Worm (Caenorhabditis elegans) whole organism, mixed stage, embryonic: ENCODE results near the gene F35G12.5.
A peak's percentile ranks its signal among the peaks of the same experiment; 100 is the strongest.

ENCODE experiments used
- M03D4.4 ChIP-seq: sonication (generic microtip); optimal IDR thresholded peaks from 2 replicates; lab custom pipeline; 2017; ENCODE audit warnings: mild to moderate bottlenecking, missing genetic modification characterization, missing compliant biosample characterization
- blmp-1 ChIP-seq: fragments of 150-350 bp; optimal IDR thresholded peaks from 2 replicates; lab custom pipeline; 2014; ENCODE audit warnings: missing biosample characterization, missing genetic modification characterization
- ceh-39 ChIP-seq: fragments of 150-350 bp; optimal IDR thresholded peaks from 2 replicates; lab custom pipeline; 2014; ENCODE audit warnings: missing biosample characterization, missing genetic modification characterization
- ceh-43 ChIP-seq: fragments of 200-800 bp; sonication (Bioruptor generic); optimal IDR thresholded peaks from 2 replicates; lab custom pipeline; 2018; ENCODE audit warnings: mild to moderate bottlenecking, missing genetic modification characterization, moderate library complexity, missing compliant biosample characterization
- ceh-83 ChIP-seq: fragments of 200-800 bp; sonication (Bioruptor generic); optimal IDR thresholded peaks from 2 replicates; lab custom pipeline; 2018; ENCODE audit warnings: mild to moderate bottlenecking, missing genetic modification characterization, missing compliant biosample characterization
- ces-1 ChIP-seq: fragments of 150-350 bp; optimal IDR thresholded peaks from 2 replicates; lab custom pipeline; 2014; ENCODE audit warnings: missing biosample characterization, missing genetic modification reagents, missing genetic modification characterization
- cnd-1 ChIP-seq: fragments of 200-800 bp; sonication (Bioruptor generic); optimal IDR thresholded peaks from 2 replicates; lab custom pipeline; 2018; ENCODE audit warnings: mild to moderate bottlenecking, missing genetic modification characterization, missing compliant biosample characterization
- drap-1 ChIP-seq: fragments of 200-800 bp; sonication (Bioruptor generic); optimal IDR thresholded peaks from 3 replicates; lab custom pipeline; 2018; ENCODE audit warnings: mild to moderate bottlenecking, missing genetic modification characterization, missing compliant biosample characterization
- elt-1 ChIP-seq: sonication (generic microtip); optimal IDR thresholded peaks from 2 replicates; lab custom pipeline; 2017; ENCODE audit warnings: missing genetic modification characterization, mild to moderate bottlenecking, missing compliant biosample characterization, antibody characterized with exemption, moderate library complexity, borderline replicate concordance; ENCODE audit not compliant: insufficient read depth
- elt-3 ChIP-seq: fragments of 150-350 bp; optimal IDR thresholded peaks from 2 replicates; lab custom pipeline; 2014; ENCODE audit warnings: missing biosample characterization, missing genetic modification characterization
- flh-1 ChIP-seq: fragments of 200-800 bp; sonication (Bioruptor generic); optimal IDR thresholded peaks from 2 replicates; lab custom pipeline; 2018; ENCODE audit warnings: mild to moderate bottlenecking, missing genetic modification characterization, moderate library complexity, missing compliant biosample characterization
- ham-2 ChIP-seq: fragments of 200-800 bp; sonication (Bioruptor generic); optimal IDR thresholded peaks from 2 replicates; lab custom pipeline; 2018; ENCODE audit warnings: mild to moderate bottlenecking, missing genetic modification characterization, missing compliant biosample characterization
- hlh-1 ChIP-seq: fragments of 150-350 bp; optimal IDR thresholded peaks from 2 replicates; lab custom pipeline; 2014; ENCODE audit warnings: missing biosample characterization, missing genetic modification reagents, missing genetic modification characterization
- lin-13 ChIP-seq: fragments of 150-350 bp; optimal IDR thresholded peaks from 2 replicates; lab custom pipeline; 2014; ENCODE audit warnings: missing biosample characterization, missing genetic modification characterization
- lin-32 ChIP-seq: fragments of 200-800 bp; sonication (Bioruptor generic); optimal IDR thresholded peaks from 2 replicates; lab custom pipeline; 2018; ENCODE audit warnings: mild to moderate bottlenecking, missing genetic modification characterization, missing compliant biosample characterization
- lsy-2 ChIP-seq: fragments of 150-350 bp; optimal IDR thresholded peaks from 2 replicates; lab custom pipeline; 2014; ENCODE audit warnings: missing biosample characterization, missing genetic modification characterization
- mab-5 ChIP-seq: fragments of 150-350 bp; optimal IDR thresholded peaks from 2 replicates; lab custom pipeline; 2014; ENCODE audit warnings: missing biosample characterization, missing genetic modification characterization
- mep-1 ChIP-seq: fragments of 150-350 bp; optimal IDR thresholded peaks from 2 replicates; lab custom pipeline; 2017; ENCODE audit warnings: missing biosample characterization, missing genetic modification reagents, missing genetic modification characterization, inconsistent platforms
- mls-2 ChIP-seq: sonication (generic microtip); optimal IDR thresholded peaks from 2 replicates; lab custom pipeline; 2016; ENCODE audit warnings: mild to moderate bottlenecking, missing genetic modification characterization, moderate library complexity, missing compliant biosample characterization
- nhr-12 ChIP-seq: fragments of 150-350 bp; optimal IDR thresholded peaks from 2 replicates; lab custom pipeline; 2014; ENCODE audit warnings: missing biosample characterization, missing genetic modification characterization
- nhr-2 ChIP-seq: fragments of 150-350 bp; optimal IDR thresholded peaks from 2 replicates; lab custom pipeline; 2014; ENCODE audit warnings: missing biosample characterization, missing genetic modification characterization
- nhr-237 ChIP-seq: fragments of 150-350 bp; optimal IDR thresholded peaks from 2 replicates; lab custom pipeline; 2014; ENCODE audit warnings: missing biosample characterization, missing genetic modification characterization
- nhr-28 ChIP-seq: fragments of 150-350 bp; optimal IDR thresholded peaks from 2 replicates; lab custom pipeline; 2014; ENCODE audit warnings: missing biosample characterization, missing genetic modification characterization
- nhr-76 ChIP-seq: sonication (generic microtip); optimal IDR thresholded peaks from 2 replicates; lab custom pipeline; 2017; ENCODE audit warnings: missing biosample characterization, missing genetic modification characterization
- pha-4 ChIP-seq: fragments of 150-350 bp; optimal IDR thresholded peaks from 2 replicates; lab custom pipeline; 2018; ENCODE audit warnings: missing biosample characterization, missing genetic modification reagents, missing genetic modification characterization
- sem-2 ChIP-seq: fragments of 200-800 bp; sonication (Bioruptor generic); optimal IDR thresholded peaks from 2 replicates; lab custom pipeline; 2018; ENCODE audit warnings: mild to moderate bottlenecking, missing genetic modification characterization, missing compliant biosample characterization
- snpc-4 ChIP-seq: fragments of 150-350 bp; optimal IDR thresholded peaks from 2 replicates; lab custom pipeline; 2014; ENCODE audit warnings: missing biosample characterization, missing genetic modification characterization
- sptf-1 ChIP-seq: sonication (generic microtip); optimal IDR thresholded peaks from 2 replicates; lab custom pipeline; 2017; ENCODE audit warnings: mild to moderate bottlenecking, missing genetic modification characterization, moderate library complexity, missing compliant biosample characterization
- tbx-8 ChIP-seq: fragments of 200-800 bp; sonication (Bioruptor generic); optimal IDR thresholded peaks from 2 replicates; lab custom pipeline; 2018; ENCODE audit warnings: mild to moderate bottlenecking, missing genetic modification characterization, moderate library complexity, missing compliant biosample characterization
- unc-120 ChIP-seq: sonication (generic microtip); optimal IDR thresholded peaks from 2 replicates; lab custom pipeline; 2017; ENCODE audit warnings: missing genetic modification characterization, missing compliant biosample characterization; ENCODE audit not compliant: poor library complexity, severe bottlenecking
- unc-39 ChIP-seq: fragments of 150-350 bp; optimal IDR thresholded peaks from 2 replicates; lab custom pipeline; 2014; ENCODE audit warnings: missing biosample characterization, missing genetic modification characterization
- unc-62 ChIP-seq: fragments of 150-350 bp; optimal IDR thresholded peaks from 2 replicates; lab custom pipeline; 2014; ENCODE audit warnings: missing biosample characterization, missing genetic modification reagents, missing genetic modification characterization
- zip-8 ChIP-seq: fragments of 150-350 bp; optimal IDR thresholded peaks from 2 replicates; lab custom pipeline; 2014; ENCODE audit warnings: missing biosample characterization, missing genetic modification characterization
- ztf-11 ChIP-seq: fragments of 150-350 bp; optimal IDR thresholded peaks from 2 replicates; lab custom pipeline; 2014; ENCODE audit warnings: missing biosample characterization, missing genetic modification characterization

F35G12.5 gene

DNA sequence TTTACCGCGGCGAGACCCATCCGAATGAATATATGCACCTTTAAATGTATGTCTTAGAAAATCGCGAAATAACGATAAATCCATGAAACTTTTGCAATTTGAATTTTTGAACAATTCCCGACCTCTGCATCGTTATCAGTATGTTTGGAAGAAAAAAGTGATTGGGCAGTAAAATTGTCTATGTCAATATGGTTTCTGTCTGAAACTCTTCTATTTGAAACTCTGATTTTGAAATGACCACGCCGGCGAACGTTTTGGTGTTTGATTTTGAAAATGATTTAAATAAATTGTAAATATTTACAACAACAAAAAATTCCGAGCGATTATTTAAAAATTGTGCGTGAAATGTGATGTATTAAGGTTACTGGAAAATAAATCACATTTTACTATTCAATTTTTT lies 22.6 kb upstream of the F35G12.5 start:
- no peak for TF ChIP-seq elt-1 (tag; lab: Kevin White, UChicago)
- TF ChIP-seq hlh-1 (tag; lab: Kevin White, UChicago), result no peak
- no peak for TF ChIP-seq cnd-1
- no peak for TF ChIP-seq sem-2 (GFP tag; lab: Kevin White, UChicago)
- TF ChIP-seq sptf-1 (tag; lab: Kevin White, UChicago), result no peak
- TF ChIP-seq drap-1 (GFP tag; lab: Kevin White, UChicago), result no peak
- TF ChIP-seq mep-1 (tag; lab: Kevin White, UChicago), result no peak
- TF ChIP-seq nhr-12 (tag; lab: Kevin White, UChicago), result no peak
- no peak for TF ChIP-seq pha-4 (tag; lab: Kevin White, UChicago)
- no peak for TF ChIP-seq M03D4.4
- no peak for TF ChIP-seq ztf-11 (tag; lab: Kevin White, UChicago)
- no peak for TF ChIP-seq tbx-8 (GFP tag; lab: Kevin White, UChicago)
- no peak for TF ChIP-seq ham-2 (GFP tag; lab: Kevin White, UChicago)
- no peak for TF ChIP-seq snpc-4 (tag; lab: Kevin White, UChicago)
- no peak for TF ChIP-seq ceh-83 (GFP tag; lab: Kevin White, UChicago)
- no peak for TF ChIP-seq ceh-39 (tag; lab: Kevin White, UChicago)

DNA sequence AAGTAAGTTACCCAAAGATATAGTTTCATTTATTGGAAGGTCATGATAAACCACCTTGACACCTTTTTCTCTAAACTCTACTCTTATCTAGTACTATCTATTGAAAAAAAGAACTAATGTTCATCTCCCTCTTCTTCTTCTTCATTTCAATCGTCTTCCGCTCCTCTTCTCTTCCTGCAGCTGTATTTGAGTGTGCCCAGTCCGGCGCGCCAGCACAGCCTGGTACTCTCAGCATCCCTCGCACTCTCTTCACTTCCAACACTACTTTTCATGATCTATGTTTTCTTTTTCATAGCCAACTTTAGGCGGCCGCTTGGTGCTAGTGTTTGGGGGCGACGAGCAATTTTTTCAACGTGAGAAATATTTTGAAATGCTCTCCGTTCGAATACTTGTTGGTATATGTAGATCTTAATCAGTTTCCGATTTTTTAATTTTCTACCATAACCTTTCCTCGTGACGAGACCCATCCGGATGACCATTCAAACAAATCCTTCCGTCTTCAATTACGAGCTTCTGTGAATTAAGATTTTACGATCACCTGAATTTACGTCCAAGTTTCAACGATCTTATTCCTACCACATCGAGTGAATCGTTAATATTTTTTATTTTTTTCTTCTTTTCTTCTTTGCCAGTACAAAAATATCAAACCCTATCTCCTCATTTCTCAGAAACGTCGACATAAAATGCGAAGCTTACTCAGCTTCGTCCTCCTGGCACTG lies 21.7 kb upstream of the F35G12.5 start, which contains the start of gene pan-1:
Gene pan-1, plus strand, starts transcription at position 669 of the 719 bp plus-strand sequence.
- TF ChIP-seq unc-39 (tag; lab: Kevin White, UChicago) (no peak), ceh-39 (tag; lab: Kevin White, UChicago) (no peak), mab-5 (tag; lab: Kevin White, UChicago) (no peak), nhr-76 (tag; lab: Kevin White, UChicago) (no peak), ham-2 (GFP tag; lab: Kevin White, UChicago) (peak; percentile 76), unc-120 (tag; lab: Kevin White, UChicago) (peak; percentile 89), nhr-28 (tag; lab: Kevin White, UChicago) (no peak), lsy-2 (tag; lab: Kevin White, UChicago) (no peak), ces-1 (no peak), sptf-1 (tag; lab: Kevin White, UChicago) (no peak), sem-2 (GFP tag; lab: Kevin White, UChicago) (no peak), nhr-237 (tag; lab: Kevin White, UChicago) (no peak), ceh-43 (GFP tag; lab: Kevin White, UChicago) (no peak), hlh-1 (tag; lab: Kevin White, UChicago) (no peak), M03D4.4 (no peak), snpc-4 (tag; lab: Kevin White, UChicago) (no peak)

DNA sequence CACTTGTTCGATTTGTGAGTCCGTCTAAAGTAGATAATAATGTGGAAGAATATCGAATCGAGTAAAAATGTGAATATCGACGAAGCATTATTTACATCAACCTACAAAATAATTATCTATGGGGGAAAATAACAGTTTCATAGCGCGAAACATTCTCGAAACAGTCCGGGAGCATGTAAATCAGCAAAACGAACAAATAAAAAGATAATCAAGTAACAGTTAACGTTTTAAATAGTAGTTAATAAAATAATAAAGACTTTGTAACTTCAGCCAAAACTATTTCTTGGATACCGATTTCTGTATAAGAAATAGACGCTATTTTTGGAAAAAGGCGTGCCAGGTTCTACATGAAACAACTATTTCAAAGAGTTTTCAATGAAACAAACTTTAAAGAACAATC lies 15.9 kb upstream of the F35G12.5 start, which contains the start of gene mlcd-1:
Gene mlcd-1, minus strand, starts transcription at position 101 of the 400 bp plus-strand sequence.
- TF ChIP-seq drap-1 (GFP tag; lab: Kevin White, UChicago) (no peak), mls-2 (tag; lab: Kevin White, UChicago) (no peak), ces-1 (no peak), nhr-76 (tag; lab: Kevin White, UChicago) (no peak), elt-1 (tag; lab: Kevin White, UChicago) (no peak), unc-39 (tag; lab: Kevin White, UChicago) (no peak), tbx-8 (GFP tag; lab: Kevin White, UChicago) (no peak), mep-1 (tag; lab: Kevin White, UChicago) (no peak), cnd-1 (no peak), mab-5 (tag; lab: Kevin White, UChicago) (no peak), nhr-28 (tag; lab: Kevin White, UChicago) (no peak), ceh-39 (tag; lab: Kevin White, UChicago) (no peak), sem-2 (GFP tag; lab: Kevin White, UChicago) (no peak), ceh-43 (GFP tag; lab: Kevin White, UChicago) (no peak), elt-3 (tag; lab: Kevin White, UChicago) (no peak), M03D4.4 (no peak), ham-2 (GFP tag; lab: Kevin White, UChicago) (no peak), zip-8 (tag; lab: Kevin White, UChicago) (no peak)

DNA sequence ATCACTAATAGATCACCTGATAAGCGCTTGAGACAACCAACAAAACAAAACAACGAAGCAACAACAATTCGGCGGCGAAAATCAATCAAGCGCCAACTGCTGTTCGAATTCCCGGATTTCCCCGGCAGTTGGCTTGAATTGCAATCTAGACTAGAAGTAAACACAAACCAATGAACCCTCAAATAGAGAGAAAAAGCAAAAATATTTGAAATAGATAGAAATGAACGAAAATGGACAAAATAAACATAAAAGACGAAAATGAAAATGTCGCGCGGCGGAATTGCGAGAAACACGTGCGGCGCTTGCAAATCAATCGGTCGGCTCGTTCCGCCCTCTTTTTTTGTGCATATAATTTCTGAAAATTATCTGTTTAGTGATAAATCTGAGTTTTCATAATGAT lies 15.5 kb upstream of the F35G12.5 start, which contains the start of gene idhg-1:
Gene idhg-1, plus strand, starts transcription at position 343 of the 400 bp plus-strand sequence.
- TF ChIP-seq flh-1 (GFP tag; lab: Kevin White, UChicago), result peak; percentile 90
- no peak for TF ChIP-seq nhr-2 (tag; lab: Kevin White, UChicago)
- peak; percentile 24 for TF ChIP-seq zip-8 (tag; lab: Kevin White, UChicago)
- TF ChIP-seq blmp-1 (tag; lab: Kevin White, UChicago), result peak; percentile 92
- peak; percentile 56 for TF ChIP-seq ces-1
- TF ChIP-seq ceh-83 (GFP tag; lab: Kevin White, UChicago), result peak; percentile 91
- peak; percentile 99 for TF ChIP-seq mls-2 (tag; lab: Kevin White, UChicago)
- peak; percentile 93 for TF ChIP-seq mep-1 (tag; lab: Kevin White, UChicago)
- TF ChIP-seq ztf-11 (tag; lab: Kevin White, UChicago), result peak; percentile 97
- peak; percentile 70 for TF ChIP-seq pha-4 (tag; lab: Kevin White, UChicago)
- TF ChIP-seq lin-13 (tag; lab: Kevin White, UChicago), result peak; percentile 70
- TF ChIP-seq nhr-237 (tag; lab: Kevin White, UChicago), result peak; percentile 35
- peak; percentile 95 for TF ChIP-seq cnd-1
- peak; percentile 64 for TF ChIP-seq unc-62 (GFP tag; lab: Kevin White, UChicago)
- peak; percentile 66 for TF ChIP-seq elt-3 (tag; lab: Kevin White, UChicago)
- peak; percentile 85 for TF ChIP-seq lin-32 (GFP tag; lab: Kevin White, UChicago)
- peak; percentile 93 for TF ChIP-seq tbx-8 (GFP tag; lab: Kevin White, UChicago)
- peak; percentile 96 for TF ChIP-seq drap-1 (GFP tag; lab: Kevin White, UChicago)
- TF ChIP-seq unc-39 (tag; lab: Kevin White, UChicago), result peak; percentile 83
- TF ChIP-seq ceh-39 (tag; lab: Kevin White, UChicago), result peak; percentile 31
- TF ChIP-seq nhr-28 (tag; lab: Kevin White, UChicago), result peak; percentile 61
- TF ChIP-seq ham-2 (GFP tag; lab: Kevin White, UChicago), result peak; percentile 90
- peak; percentile 94 for TF ChIP-seq hlh-1 (tag; lab: Kevin White, UChicago)
- no peak for TF ChIP-seq snpc-4 (tag; lab: Kevin White, UChicago)
- TF ChIP-seq nhr-12 (tag; lab: Kevin White, UChicago), result peak; percentile 82
- TF ChIP-seq sptf-1 (tag; lab: Kevin White, UChicago), result peak; percentile 98
- peak; percentile 90 for TF ChIP-seq sem-2 (GFP tag; lab: Kevin White, UChicago)
- TF ChIP-seq ceh-43 (GFP tag; lab: Kevin White, UChicago), result peak; percentile 95
- TF ChIP-seq M03D4.4, result peak; percentile 97
